Worm (Caenorhabditis elegans): ENCODE results near the gene clec-163.

ce11 chrIII:10824206-10824605 lies 30.1 kb downstream of the clec-163 start:
- TF ChIP-seq lin-15B (tag; optimal IDR thresholded peaks at IDR 0.05): no peak
- TF ChIP-seq elt-3 (tag; optimal IDR thresholded peaks at IDR 0.05): no peak
- TF ChIP-seq fkh-2 (tag; optimal IDR thresholded peaks at IDR 0.05): no peak
- TF ChIP-seq eor-1 (tag; optimal IDR thresholded peaks at IDR 0.05): no peak
- no peak for TF ChIP-seq R02D3.7 (tag; optimal IDR thresholded peaks at IDR 0.05)

Data from whole organism, L3 larva.